Fruit fly (Drosophila melanogaster): ENCODE measurements around the gene Ravus.

Ravus gene

DNA sequence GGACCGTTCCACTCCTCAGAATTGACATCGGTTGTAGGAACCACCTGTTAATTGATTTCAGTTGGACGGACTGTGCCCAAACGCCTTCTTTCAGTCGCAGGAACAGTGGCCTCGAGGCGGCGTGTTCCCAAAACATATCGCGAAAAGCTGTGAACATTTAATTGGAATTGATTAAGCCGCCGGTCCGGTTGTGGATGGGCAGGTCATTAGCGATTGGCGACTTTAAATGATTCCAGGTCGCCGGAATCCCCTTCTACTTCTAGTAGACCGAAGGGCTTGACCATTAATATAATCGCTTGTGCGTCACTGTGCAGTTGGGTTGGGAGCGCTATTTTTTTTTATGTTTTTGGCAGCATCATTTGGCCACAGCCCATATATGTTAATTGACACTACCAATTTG, 42.0 kb downstream of the Ravus start (continued):
- no peak for TF ChIP-seq CG7963 (GFP tag; IDR thresholded peaks at IDR 0.05; ENCODE audit: partially characterized antibody)
- no peak for TF ChIP-seq CG17385 (GFP tag; optimal IDR thresholded peaks at IDR 0.05)
- TF ChIP-seq hbn (GFP tag; IDR thresholded peaks at IDR 0.05; ENCODE audit: partially characterized antibody), result no peak
- peak; percentile 45 for TF ChIP-seq sens (GFP tag)
- peak; percentile 8 for TF ChIP-seq Sox102F (GFP tag; optimal IDR thresholded peaks at IDR 0.05)
- TF ChIP-seq unpg (GFP tag; optimal IDR thresholded peaks at IDR 0.05), result peak; percentile 5
- TF ChIP-seq ap (GFP tag; IDR thresholded peaks at IDR 0.05), result 0 out of 2 replicates have a peak, but pooled peaks have one; percentile 8
- no peak for TF ChIP-seq stwl (tag; optimal IDR thresholded peaks at IDR 0.05)
- peak; percentile 22 for TF ChIP-seq gem (tag; optimal IDR thresholded peaks at IDR 0.05)
- TF ChIP-seq chinmo (GFP tag; IDR thresholded peaks at IDR 0.05; ENCODE audit: partially characterized antibody), result 0 out of 4 replicates have a peak, but pooled peaks have one; percentile 22
- TF ChIP-seq CG7839 (tag; optimal IDR thresholded peaks at IDR 0.05), result peak; percentile 1
- no peak for TF ChIP-seq btn (GFP tag; optimal IDR thresholded peaks at IDR 0.05)
- peak; percentile 11 for TF ChIP-seq Dip3 (GFP tag; optimal IDR thresholded peaks at IDR 0.05)
- TF ChIP-seq bcd (GFP tag; optimal IDR thresholded peaks at IDR 0.05), result peak; percentile 4
- no peak for TF ChIP-seq Hsf (GFP tag; optimal IDR thresholded peaks at IDR 0.05)

- TF ChIP-seq sob (GFP tag; IDR thresholded peaks at IDR 0.05) (no peak), CG30403 (GFP tag; optimal IDR thresholded peaks at IDR 0.05) (no peak), CG12155 (GFP tag; optimal IDR thresholded peaks at IDR 0.05) (no peak), CG18619 (GFP tag; optimal IDR thresholded peaks at IDR 0.05) (no peak), caup (GFP tag; optimal IDR thresholded peaks at IDR 0.05; ENCODE audit: severe bottlenecking) (no peak), sqz (GFP tag; optimal IDR thresholded peaks at IDR 0.05) (no peak), CG1603 (tag; optimal IDR thresholded peaks at IDR 0.05) (no peak), corto (GFP tag; optimal IDR thresholded peaks at IDR 0.05) (no peak), CG10267 (tag; optimal IDR thresholded peaks at IDR 0.05) (no peak), emc (GFP tag; optimal IDR thresholded peaks at IDR 0.05) (no peak), inv (GFP tag; IDR thresholded peaks at IDR 0.05; ENCODE audit: partially characterized antibody) (no peak), sens (GFP tag) (no peak), CG31441 (GFP tag; IDR thresholded peaks at IDR 0.05) (no peak), CG3163 (GFP tag; optimal IDR thresholded peaks at IDR 0.05) (no peak), Atf3 (GFP tag; optimal IDR thresholded peaks at IDR 0.05) (no peak)
These were observed 43.4 kb downstream of the Ravus start, which contains the start of gene CG8476 for dm6 chr3R:13220478-13220877. Gene CG8476 (minus strand): TSS chr3R:13220578.

DNA sequence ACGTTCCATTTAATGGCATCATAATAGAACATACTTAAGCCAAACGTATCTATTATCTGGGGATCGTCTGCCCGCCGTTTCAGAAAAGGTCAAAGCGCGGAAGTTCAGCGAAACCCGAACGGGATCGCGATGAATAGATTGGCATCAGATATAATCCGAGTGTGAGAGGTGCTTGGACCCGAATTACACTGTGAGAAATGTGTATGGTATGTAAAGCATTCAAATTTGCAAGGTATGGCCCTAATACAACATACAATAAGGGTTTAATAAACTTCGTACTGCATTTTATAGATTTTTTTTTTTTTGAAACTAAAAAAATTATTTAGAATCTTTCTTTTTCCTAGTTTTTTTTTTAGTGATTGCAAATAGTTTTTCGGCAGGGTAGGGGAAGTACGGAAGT, 45.1 kb downstream of the Ravus start:
- TF ChIP-seq E2f2 (GFP tag; IDR thresholded peaks at IDR 0.05) (no peak), az2 (GFP tag; optimal IDR thresholded peaks at IDR 0.05) (no peak), CG7987 (GFP tag; optimal IDR thresholded peaks at IDR 0.05) (no peak), Myb (GFP tag; optimal IDR thresholded peaks at IDR 0.05) (no peak), Mrtf (GFP tag; IDR thresholded peaks at IDR 0.05) (0 out of 3 replicates have a peak, but pooled peaks have one; percentile 33), so (GFP tag; IDR thresholded peaks at IDR 0.05) (no peak), hbn (GFP tag; IDR thresholded peaks at IDR 0.05; ENCODE audit: partially characterized antibody) (no peak), Ets65A (GFP tag) (no peak), Nf-YC (tag; optimal IDR thresholded peaks at IDR 0.05) (no peak), CG15601 (tag; optimal IDR thresholded peaks at IDR 0.05) (no peak), CG18764 (GFP tag; optimal IDR thresholded peaks at IDR 0.05) (no peak), HLH3B (GFP tag; IDR thresholded peaks at IDR 0.05) (no peak), btn (GFP tag; optimal IDR thresholded peaks at IDR 0.05) (no peak), insv (GFP tag; optimal IDR thresholded peaks at IDR 0.05) (no peak), CG2202 (tag; optimal IDR thresholded peaks at IDR 0.05) (no peak), CG1832 (GFP tag; optimal IDR thresholded peaks at IDR 0.05) (no peak), CG2129 (GFP tag; IDR thresholded peaks at IDR 0.05; ENCODE audit: partially characterized antibody) (no peak), danr (GFP tag; IDR thresholded peaks at IDR 0.05) (no peak), CG12769 (tag; optimal IDR thresholded peaks at IDR 0.05) (peak; percentile 61), CG8765 (GFP tag; IDR thresholded peaks at IDR 0.05) (no peak), Hr3 (GFP tag; optimal IDR thresholded peaks at IDR 0.05) (no peak), chn (GFP tag; optimal IDR thresholded peaks at IDR 0.05) (no peak), Ptx1 (GFP tag; IDR thresholded peaks at IDR 0.05) (no peak)
